Fruit fly (Drosophila melanogaster): Measurements from ENCODE around the gene CG17026.

Gene CG17026

DNA sequence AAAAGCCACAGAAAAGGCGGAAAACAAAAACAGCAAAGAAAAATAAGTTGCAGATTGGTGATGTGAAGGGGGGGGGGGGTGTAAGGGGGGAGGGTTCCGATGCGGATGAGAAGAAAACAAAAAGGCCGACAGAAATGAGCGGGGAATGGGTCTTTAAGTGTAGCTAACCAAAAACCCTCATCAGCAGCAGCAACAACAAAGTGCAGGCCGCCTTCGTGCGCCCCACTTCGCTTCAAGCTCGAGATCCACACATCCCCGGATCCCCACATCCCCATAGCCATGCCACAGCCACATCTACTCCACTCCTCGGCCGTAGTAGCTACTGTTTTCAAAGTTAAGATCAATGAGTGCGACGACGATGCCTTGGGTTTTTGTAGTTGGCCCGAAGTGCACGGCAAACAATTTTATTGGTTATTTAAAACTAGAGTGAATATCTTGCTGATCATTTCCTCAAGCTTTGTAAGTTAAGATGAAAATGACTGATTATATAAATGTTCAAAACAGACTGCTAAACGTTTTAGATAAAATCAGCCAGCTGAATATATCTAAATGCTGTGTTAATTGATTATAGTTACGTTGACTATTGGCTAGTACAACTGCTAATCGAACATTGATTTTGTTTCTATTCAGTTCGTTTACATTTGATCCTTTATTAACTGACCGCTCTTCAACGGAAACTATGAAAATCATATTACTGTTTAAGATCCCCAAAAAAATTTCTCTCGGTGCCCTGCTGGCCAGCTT is 49.3 kb downstream of the CG17026 start (continued):
- TF ChIP-seq so (GFP tag; IDR thresholded peaks at IDR 0.05) = no peak
- 0 out of 2 replicates have a peak, but pooled peaks have one; percentile 17 for TF ChIP-seq CG6689 (GFP tag; IDR thresholded peaks at IDR 0.05)
- no peak for TF ChIP-seq run (tag; optimal IDR thresholded peaks at IDR 0.05)
- no peak for TF ChIP-seq danr (GFP tag; IDR thresholded peaks at IDR 0.05)
- TF ChIP-seq lilli (GFP tag; optimal IDR thresholded peaks at IDR 0.05) = no peak
- TF ChIP-seq Mes4 (GFP tag; optimal IDR thresholded peaks at IDR 0.05) = no peak
- TF ChIP-seq Oli (tag; optimal IDR thresholded peaks at IDR 0.05) = peak; percentile 31
- TF ChIP-seq Ada2b (GFP tag; IDR thresholded peaks at IDR 0.05) = no peak
- TF ChIP-seq shn (GFP tag; optimal IDR thresholded peaks at IDR 0.05) = no peak
- peak; percentile 3 for TF ChIP-seq CG7839 (tag; optimal IDR thresholded peaks at IDR 0.05)
- TF ChIP-seq Med (GFP tag) = peak; percentile 41
- no peak for TF ChIP-seq cato (GFP tag; optimal IDR thresholded peaks at IDR 0.05; ENCODE audit: borderline replicate concordance)
- TF ChIP-seq Eip74EF (GFP tag; optimal IDR thresholded peaks at IDR 0.05) = no peak
- no peak for TF ChIP-seq CG5180 (GFP tag; optimal IDR thresholded peaks at IDR 0.05)
- no peak for TF ChIP-seq CG33213 (GFP tag; optimal IDR thresholded peaks at IDR 0.05)
- no peak for TF ChIP-seq B-H1 (GFP tag; IDR thresholded peaks at IDR 0.05)
- TF ChIP-seq Dek (tag; optimal IDR thresholded peaks at IDR 0.05) = no peak
- no peak for TF ChIP-seq CG2889 (GFP tag; IDR thresholded peaks at IDR 0.05)
- no peak for TF ChIP-seq corto (GFP tag; optimal IDR thresholded peaks at IDR 0.05)
- TF ChIP-seq CG7928 (GFP tag; optimal IDR thresholded peaks at IDR 0.05) = no peak
- TF ChIP-seq dmrt99B (tag; optimal IDR thresholded peaks at IDR 0.05) = peak; percentile 27
- TF ChIP-seq rib (GFP tag; IDR thresholded peaks at IDR 0.05) = no peak
- no peak for TF ChIP-seq Hey (tag; optimal IDR thresholded peaks at IDR 0.05)
- TF ChIP-seq CG8089 (GFP tag; optimal IDR thresholded peaks at IDR 0.05) = no peak
- no peak for TF ChIP-seq CG8478 (optimal IDR thresholded peaks at IDR 0.05)
- no peak for TF ChIP-seq NK7.1 (GFP tag; optimal IDR thresholded peaks at IDR 0.05)
- TF ChIP-seq vnd (GFP tag; IDR thresholded peaks at IDR 0.05; ENCODE audit: partially characterized antibody) = no peak
- TF ChIP-seq CG15514 (GFP tag; optimal IDR thresholded peaks at IDR 0.05) = no peak
- TF ChIP-seq zen2 (GFP tag; IDR thresholded peaks at IDR 0.05; ENCODE audit: partially characterized antibody) = no peak
- TF ChIP-seq CG2678 (tag; optimal IDR thresholded peaks at IDR 0.05) = peak; percentile 31
- TF ChIP-seq ftz-f1 (GFP tag; optimal IDR thresholded peaks at IDR 0.05) = no peak
- no peak for TF ChIP-seq D19B (GFP tag; optimal IDR thresholded peaks at IDR 0.05)
- TF ChIP-seq slp2 (GFP tag; optimal IDR thresholded peaks at IDR 0.05) = peak; percentile 4
- no peak for TF ChIP-seq Fer1 (GFP tag; optimal IDR thresholded peaks at IDR 0.05)
- TF ChIP-seq CG18476 (GFP tag; optimal IDR thresholded peaks at IDR 0.05) = no peak
- TF ChIP-seq onecut (GFP tag; IDR thresholded peaks at IDR 0.05) = no peak
- no peak for TF ChIP-seq CG11695 (GFP tag; IDR thresholded peaks at IDR 0.05)
- no peak for TF ChIP-seq CG31365 (tag; optimal IDR thresholded peaks at IDR 0.05)
- no peak for TF ChIP-seq Doc2 (GFP tag; IDR thresholded peaks at IDR 0.05)
- peak; percentile 77 for TF ChIP-seq crol (GFP tag; IDR thresholded peaks at IDR 0.05)
- TF ChIP-seq CoRest (tag; optimal IDR thresholded peaks at IDR 0.05) = no peak
- TF ChIP-seq zf30C (GFP tag; optimal IDR thresholded peaks at IDR 0.05) = no peak
- TF ChIP-seq org-1 (GFP tag; optimal IDR thresholded peaks at IDR 0.05) = peak; percentile 5
- no peak for TF ChIP-seq CG4360 (GFP tag; IDR thresholded peaks at IDR 0.05)
- TF ChIP-seq CG15479 (GFP tag; optimal IDR thresholded peaks at IDR 0.05) = no peak
- no peak for TF ChIP-seq ash1 (GFP tag; optimal IDR thresholded peaks at IDR 0.05)
- TF ChIP-seq Xrp1 (GFP tag; IDR thresholded peaks at IDR 0.05) = no peak

Data from whole organism, embryonic.